Fruit fly (Drosophila melanogaster) whole organism: Measurements from ENCODE around the gene TfIIEbeta.

ENCODE experiments used
- Dll ChIP-seq: fragments of >200 bp; optimal IDR thresholded peaks from 2 replicates; lab custom pipeline; 2017
- psq ChIP-seq: fragments of >200 bp; optimal IDR thresholded peaks from 2 replicates; lab custom pipeline; 2017
- usp ChIP-seq: fragments of >200 bp; optimal IDR thresholded peaks from 2 replicates; lab custom pipeline; 2017; ENCODE audit warnings: missing biosample characterization, missing genetic modification characterization, mixed read lengths

DNA sequence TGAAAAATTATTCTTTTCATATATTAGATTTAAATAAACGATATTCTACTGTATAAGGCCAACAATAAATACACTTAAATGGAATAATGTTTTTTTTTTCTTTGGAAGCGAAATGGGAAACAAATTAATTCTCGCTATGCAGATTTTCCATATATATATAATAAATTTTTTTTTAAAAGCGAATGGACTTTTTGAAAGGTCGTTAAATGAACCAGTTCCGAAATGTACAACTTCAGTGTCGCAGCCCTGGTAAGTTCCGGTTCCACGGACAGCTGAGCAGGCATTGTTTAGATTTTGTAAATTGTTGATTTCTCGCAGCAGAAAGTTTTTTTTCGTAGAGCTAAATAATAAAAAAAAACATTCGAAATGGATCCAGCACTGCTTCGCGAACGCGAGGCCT is at the start of gene TfIIEbeta:
- TF ChIP-seq psq (lab: Kevin White, UChicago) (no peak), Dll (lab: Kevin White, UChicago) (no peak), usp (GFP tag; lab: Kevin White, UChicago) (no peak)
